Fruit fly (Drosophila melanogaster): ENCODE data around the gene Qsox3.
A peak's percentile ranks its signal among the peaks of the same experiment; 100 is the strongest.

Gene Qsox3

DNA sequence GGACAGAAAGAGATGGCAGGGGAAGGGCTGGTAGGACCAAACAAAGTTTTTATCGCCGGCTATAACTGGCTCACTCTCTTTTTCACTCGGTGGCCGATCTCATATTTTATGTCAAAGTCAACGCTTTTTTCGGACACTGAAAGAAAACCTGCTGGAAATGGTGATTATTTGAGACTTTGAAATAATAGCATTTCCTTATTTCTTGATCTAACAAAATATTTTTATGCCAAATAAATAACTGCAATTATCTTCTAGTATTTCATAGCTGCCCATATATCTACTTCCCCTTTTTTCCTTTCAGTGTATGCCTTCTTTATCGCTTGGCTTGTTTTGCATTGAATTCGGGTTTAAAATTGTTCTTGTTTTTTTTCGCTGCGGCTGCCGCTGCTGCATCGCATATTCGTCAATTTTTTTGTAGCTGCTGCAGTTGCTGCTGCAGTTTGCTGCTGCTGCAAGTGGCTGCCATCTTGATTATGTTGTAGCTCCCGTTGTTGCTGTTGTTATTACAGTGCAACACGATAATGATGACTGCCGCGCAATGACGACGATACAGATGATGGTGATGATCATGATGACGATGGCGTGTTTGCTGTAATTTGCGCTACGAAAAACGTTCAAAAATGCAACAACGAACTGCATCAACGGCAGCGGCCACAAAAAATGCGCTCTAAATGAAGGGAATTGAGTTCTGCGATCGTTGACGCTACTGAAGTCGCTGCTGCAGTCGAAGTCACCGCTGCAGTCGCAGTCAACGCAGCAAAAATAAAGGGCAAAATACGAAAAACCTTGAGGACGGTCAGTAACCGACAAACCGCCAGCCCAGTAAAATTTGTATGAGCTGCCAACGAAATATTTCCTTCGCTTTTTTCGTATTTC, 25.7 kb downstream of the Qsox3 start (continued):
- no peak for TF ChIP-seq fkh (GFP tag; optimal IDR thresholded peaks at IDR 0.05)
- peak; percentile 84 for TF ChIP-seq CG6792 (GFP tag; optimal IDR thresholded peaks at IDR 0.05)
- TF ChIP-seq CG11294 (GFP tag; IDR thresholded peaks at IDR 0.05) = peak; percentile 75
- peak; percentile 91 for TF ChIP-seq CG11762 (GFP tag; optimal IDR thresholded peaks at IDR 0.05; ENCODE audit: insufficient read depth)
- TF ChIP-seq achi (GFP tag; optimal IDR thresholded peaks at IDR 0.05) = peak; percentile 93
- TF ChIP-seq CG7368 (GFP tag; optimal IDR thresholded peaks at IDR 0.05) = peak; percentile 90
- peak; percentile 70 for TF ChIP-seq Lpt (GFP tag; optimal IDR thresholded peaks at IDR 0.05)
- TF ChIP-seq CG4318 (GFP tag; optimal IDR thresholded peaks at IDR 0.05) = peak; percentile 77
- peak; percentile 66 for TF ChIP-seq Gug (GFP tag; IDR thresholded peaks at IDR 0.05)
- TF ChIP-seq CG3032 (tag; optimal IDR thresholded peaks at IDR 0.05) = peak; percentile 99
- peak; percentile 89 for TF ChIP-seq CG32006 (GFP tag; optimal IDR thresholded peaks at IDR 0.05)
- TF ChIP-seq CG6163 (GFP tag; IDR thresholded peaks at IDR 0.05) = peak; percentile 95
- peak; percentile 71 for TF ChIP-seq CG6276 (GFP tag; optimal IDR thresholded peaks at IDR 0.05)
- TF ChIP-seq topi (GFP tag; optimal IDR thresholded peaks at IDR 0.05) = peak; percentile 88
- TF ChIP-seq CG9139 (GFP tag; optimal IDR thresholded peaks at IDR 0.05) = peak; percentile 96
- TF ChIP-seq Sox102F (GFP tag; optimal IDR thresholded peaks at IDR 0.05) = peak; percentile 82

DNA sequence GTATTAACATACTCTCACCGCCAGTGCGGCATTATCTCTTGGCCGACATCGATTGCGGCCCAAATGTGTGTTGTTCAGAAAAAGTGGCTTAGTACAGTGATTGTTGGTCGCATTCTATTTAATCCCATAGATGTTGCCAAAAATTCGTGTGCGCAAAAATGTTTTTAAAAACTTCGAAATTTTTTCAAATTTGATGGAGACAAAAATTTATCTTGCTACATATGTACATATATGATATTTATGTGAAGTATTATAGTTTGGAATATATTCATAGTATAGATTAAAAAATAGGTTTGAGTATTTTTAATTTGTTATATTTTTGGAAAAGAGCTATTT, 26.3 kb downstream of the Qsox3 start:
- peak; percentile 3 for TF ChIP-seq Sox15 (GFP tag; optimal IDR thresholded peaks at IDR 0.05)
- no peak for TF ChIP-seq eg (GFP tag; IDR thresholded peaks at IDR 0.05)
- TF ChIP-seq topi (GFP tag; optimal IDR thresholded peaks at IDR 0.05) = no peak
- TF ChIP-seq CG9139 (GFP tag; optimal IDR thresholded peaks at IDR 0.05) = no peak
- peak; percentile 7 for TF ChIP-seq Met (GFP tag; optimal IDR thresholded peaks at IDR 0.05)
- peak; percentile 57 for TF ChIP-seq Eip78C (GFP tag)
- no peak for TF ChIP-seq vri (GFP tag; optimal IDR thresholded peaks at IDR 0.05)
- TF ChIP-seq CG34406 (GFP tag; optimal IDR thresholded peaks at IDR 0.05) = no peak
- no peak for TF ChIP-seq Blimp-1 (GFP tag; optimal IDR thresholded peaks at IDR 0.05)
- TF ChIP-seq CG31627 (GFP tag; optimal IDR thresholded peaks at IDR 0.05) = peak; percentile 11
- no peak for TF ChIP-seq Smox (GFP tag; optimal IDR thresholded peaks at IDR 0.05)
- TF ChIP-seq CG6854 (GFP tag; optimal IDR thresholded peaks at IDR 0.05) = no peak
- peak; percentile 22 for TF ChIP-seq esn (GFP tag; optimal IDR thresholded peaks at IDR 0.05)
- no peak for TF ChIP-seq CG8319 (GFP tag; optimal IDR thresholded peaks at IDR 0.05)
- TF ChIP-seq lz (GFP tag; optimal IDR thresholded peaks at IDR 0.05) = no peak
- TF ChIP-seq Eip75B (GFP tag; optimal IDR thresholded peaks at IDR 0.05) = no peak
- no peak for TF ChIP-seq CG11294 (GFP tag; IDR thresholded peaks at IDR 0.05)
- no peak for TF ChIP-seq Lpt (GFP tag; optimal IDR thresholded peaks at IDR 0.05)
- peak; percentile 35 for TF ChIP-seq CG11762 (GFP tag; optimal IDR thresholded peaks at IDR 0.05; ENCODE audit: insufficient read depth)
- no peak for TF ChIP-seq Sox14 (GFP tag; optimal IDR thresholded peaks at IDR 0.05)
- no peak for TF ChIP-seq CG4318 (GFP tag; optimal IDR thresholded peaks at IDR 0.05)
- TF ChIP-seq CG10631 (GFP tag; optimal IDR thresholded peaks at IDR 0.05) = peak; percentile 46
- TF ChIP-seq Ets21C (GFP tag; optimal IDR thresholded peaks at IDR 0.05) = no peak
- no peak for TF ChIP-seq OdsH (GFP tag; optimal IDR thresholded peaks at IDR 0.05)
- TF ChIP-seq salr (GFP tag; optimal IDR thresholded peaks at IDR 0.05) = peak in 1 of 2 experiments; percentile 39
- no peak for TF ChIP-seq CG7368 (GFP tag; optimal IDR thresholded peaks at IDR 0.05)
- no peak for TF ChIP-seq fd59A (GFP tag; optimal IDR thresholded peaks at IDR 0.05)
- no peak for TF ChIP-seq CG15336 (GFP tag; IDR thresholded peaks at IDR 0.05)
- no peak for TF ChIP-seq dac (GFP tag; optimal IDR thresholded peaks at IDR 0.05)
- TF ChIP-seq Hr4 (GFP tag; optimal IDR thresholded peaks at IDR 0.05) = no peak
- TF ChIP-seq CG6808 (GFP tag; optimal IDR thresholded peaks at IDR 0.05) = no peak
- peak; percentile 3 for TF ChIP-seq Ets96B (tag; optimal IDR thresholded peaks at IDR 0.05)
- no peak for TF ChIP-seq Eip93F (GFP tag; optimal IDR thresholded peaks at IDR 0.05)
- peak; percentile 21 for TF ChIP-seq CG11902 (GFP tag; optimal IDR thresholded peaks at IDR 0.05)
- TF ChIP-seq acj6 (GFP tag; optimal IDR thresholded peaks at IDR 0.05) = no peak
- TF ChIP-seq Hr38 (GFP tag; optimal IDR thresholded peaks at IDR 0.05) = no peak
- TF ChIP-seq CG3919 (GFP tag; optimal IDR thresholded peaks at IDR 0.05) = no peak
- TF ChIP-seq CG8632 (GFP tag; optimal IDR thresholded peaks at IDR 0.05) = no peak
- TF ChIP-seq spab (GFP tag; optimal IDR thresholded peaks at IDR 0.05) = no peak
- no peak for TF ChIP-seq achi (GFP tag; optimal IDR thresholded peaks at IDR 0.05)
- TF ChIP-seq CG16779 (tag; optimal IDR thresholded peaks at IDR 0.05) = no peak

Measured in whole organism, prepupa.